Worm (Caenorhabditis elegans): ENCODE measurements around the gene gtr-1.
A peak's percentile ranks its signal among the peaks of the same experiment; 100 is the strongest.

- TF ChIP-seq unc-130 (tag; optimal IDR thresholded peaks at IDR 0.05): no peak
- no peak for TF ChIP-seq lin-15B (tag; optimal IDR thresholded peaks at IDR 0.05)
- TF ChIP-seq ceh-82 (tag; optimal IDR thresholded peaks at IDR 0.05): peak in 1 of 3 experiments; percentile 25
- TF ChIP-seq lsy-2 (tag; optimal IDR thresholded peaks at IDR 0.05): peak in 1 of 2 experiments; percentile 35
- TF ChIP-seq nhr-71 (tag; optimal IDR thresholded peaks at IDR 0.05): no peak
- TF ChIP-seq nhr-12 (tag; optimal IDR thresholded peaks at IDR 0.05): no peak
- TF ChIP-seq aly-2 (tag; optimal IDR thresholded peaks at IDR 0.05): no peak
- peak; percentile 29 for TF ChIP-seq nhr-47 (tag; optimal IDR thresholded peaks at IDR 0.05)
- TF ChIP-seq unc-30 (tag; optimal IDR thresholded peaks at IDR 0.05): no peak
- TF ChIP-seq unc-62 (GFP tag; optimal IDR thresholded peaks at IDR 0.05): no peak
Observed at ce11 chrX:787992-788391, 14.6 kb upstream of the gtr-1 start, which contains the start of gene attf-5.
